Worm (Caenorhabditis elegans) whole organism, young adult: ENCODE measurements around the gene VZK822L.2.

Experiments
- B0261.1 ChIP-seq: sonication (generic microtip); optimal IDR thresholded peaks from 2 replicates; lab custom pipeline; 2016; ENCODE audit warnings: mild to moderate bottlenecking, missing genetic modification characterization, moderate library complexity, missing compliant biosample characterization
- C17E4.6 ChIP-seq: fragments of 200-800 bp; sonication (Bioruptor generic); IDR thresholded peaks from 2 replicates; pipeline ENCODE4 v1.3.6; 2022; ENCODE audit warnings: missing genetic modification reagents, missing genetic modification characterization, missing compliant biosample characterization
- F10E7.11 ChIP-seq: sonication (generic microtip); optimal IDR thresholded peaks from 2 replicates; lab custom pipeline; 2017; ENCODE audit warnings: mild to moderate bottlenecking, missing genetic modification characterization, moderate library complexity, missing compliant biosample characterization
- F37B4.10 ChIP-seq: fragments of 200-800 bp; sonication (Bioruptor generic); IDR thresholded peaks from 2 replicates; pipeline ENCODE4 v1.3.6; 2022; ENCODE audit warnings: missing genetic modification characterization, missing compliant biosample characterization
- F39B2.1 ChIP-seq: fragments of 200-800 bp; sonication (Bioruptor generic); IDR thresholded peaks from 2 replicates; pipeline ENCODE4 v1.3.6; 2022; ENCODE audit warnings: missing genetic modification reagents, missing genetic modification characterization, missing compliant biosample characterization
- F55B11.4 ChIP-seq: sonication (generic microtip); optimal IDR thresholded peaks from 2 replicates; lab custom pipeline; 2016; ENCODE audit warnings: missing compliant biosample characterization, missing genetic modification characterization, borderline replicate concordance; ENCODE audit not compliant: insufficient read depth
- F57A8.1 ChIP-seq: fragments of 200-800 bp; sonication (Bioruptor generic); optimal IDR thresholded peaks from 2 replicates; lab custom pipeline; 2018; ENCODE audit warnings: mild to moderate bottlenecking, missing genetic modification characterization, moderate library complexity, missing compliant biosample characterization
- Y67H2A.10 ChIP-seq: fragments of 200-800 bp; sonication (Bioruptor generic); conservative IDR thresholded peaks from 2 replicates; pipeline ENCODE4 v1.3.6; 2022; ENCODE audit warnings: missing genetic modification reagents, missing genetic modification characterization, missing compliant biosample characterization
- ZK185.1 ChIP-seq: sonication (generic microtip); optimal IDR thresholded peaks from 2 replicates; lab custom pipeline; 2016; ENCODE audit warnings: mild to moderate bottlenecking, missing genetic modification characterization, missing compliant biosample characterization; ENCODE audit not compliant: poor library complexity, severe bottlenecking
- aptf-3 ChIP-seq: fragments of 200-800 bp; sonication (Bioruptor generic); IDR thresholded peaks from 2 replicates; pipeline ENCODE4 v1.3.6; 2022; ENCODE audit warnings: missing genetic modification characterization, missing compliant biosample characterization
- atf-7 ChIP-seq: sonication (generic microtip); optimal IDR thresholded peaks from 2 replicates; lab custom pipeline; 2017; ENCODE audit warnings: mild to moderate bottlenecking, missing genetic modification characterization, missing compliant biosample characterization
- attf-3 ChIP-seq: fragments of 200-800 bp; sonication (Bioruptor generic); conservative IDR thresholded peaks from 2 replicates; pipeline ENCODE4 v1.3.6; 2022; ENCODE audit warnings: missing genetic modification reagents, missing genetic modification characterization, missing compliant biosample characterization
- attf-5 ChIP-seq: fragments of 200-800 bp; sonication (Bioruptor generic); optimal IDR thresholded peaks from 2 replicates; lab custom pipeline; 2018; ENCODE audit warnings: mild to moderate bottlenecking, missing genetic modification characterization, missing compliant biosample characterization
- attf-6 ChIP-seq: fragments of 200-800 bp; sonication (Bioruptor generic); IDR thresholded peaks from 2 replicates; pipeline ENCODE4 v1.3.6; 2022; ENCODE audit warnings: missing genetic modification reagents, missing genetic modification characterization, missing compliant biosample characterization
- fkh-3 ChIP-seq: sonication (generic microtip); optimal IDR thresholded peaks from 2 replicates; lab custom pipeline; 2016; ENCODE audit warnings: mild to moderate bottlenecking, missing genetic modification characterization, missing compliant biosample characterization
- gei-17 ChIP-seq: fragments of 200-800 bp; sonication (Bioruptor generic); optimal IDR thresholded peaks from 2 replicates; lab custom pipeline; 2018; ENCODE audit warnings: mild to moderate bottlenecking, missing genetic modification characterization, missing compliant biosample characterization
- hlh-26 ChIP-seq: fragments of 200-800 bp; sonication (Bioruptor generic); conservative IDR thresholded peaks from 2 replicates; pipeline ENCODE4 v1.3.6; 2022; ENCODE audit warnings: missing genetic modification reagents, missing genetic modification characterization, missing compliant biosample characterization
- lin-54 ChIP-seq: fragments of 200-800 bp; sonication (Bioruptor generic); optimal IDR thresholded peaks from 2 replicates; lab custom pipeline; 2018; ENCODE audit warnings: mild to moderate bottlenecking, missing genetic modification characterization, missing compliant biosample characterization
- mel-28 ChIP-seq: sonication (generic microtip); optimal IDR thresholded peaks from 2 replicates; lab custom pipeline; 2016; ENCODE audit warnings: borderline replicate concordance, mild to moderate bottlenecking, missing genetic modification characterization, missing compliant biosample characterization
- nhr-80 ChIP-seq: sonication (generic microtip); optimal IDR thresholded peaks from 2 replicates; lab custom pipeline; 2016; ENCODE audit warnings: missing genetic modification characterization, missing compliant biosample characterization
- pha-4 ChIP-seq: fragments of 150-350 bp; sonication (generic microtip); optimal IDR thresholded peaks from 2 replicates; lab custom pipeline; 2014; ENCODE audit warnings: missing biosample characterization, missing genetic modification reagents, missing genetic modification characterization
- rcor-1 ChIP-seq: fragments of 200-800 bp; sonication (Bioruptor generic); IDR thresholded peaks from 2 replicates; pipeline ENCODE4 v1.3.6; 2022; ENCODE audit warnings: missing genetic modification reagents, missing genetic modification characterization, missing compliant biosample characterization
- repo-1 ChIP-seq: sonication (generic microtip); optimal IDR thresholded peaks from 2 replicates; lab custom pipeline; 2017; ENCODE audit warnings: mild to moderate bottlenecking, missing genetic modification characterization, missing compliant biosample characterization
- rpc-1 ChIP-seq, 2 experiments: fragments of 150-350 bp in 1 of 2; sonication (generic microtip) in 1 of 2; optimal IDR thresholded peaks; 2 replicates each; lab custom pipeline; 2014 to 2018; ENCODE audit warnings: missing biosample characterization in 1 of 2, missing genetic modification characterization in 1 of 2, missing genetic modification reagents in 1 of 2, missing genotype in 1 of 2
- sdz-38 ChIP-seq: sonication (generic microtip); optimal IDR thresholded peaks from 2 replicates; lab custom pipeline; 2016; ENCODE audit warnings: missing genotype, missing genetic modification characterization, missing compliant biosample characterization
- sea-2 ChIP-seq: fragments of 200-800 bp; sonication (Bioruptor generic); IDR thresholded peaks from 2 replicates; pipeline ENCODE4 v1.3.6; 2022; ENCODE audit warnings: missing genetic modification characterization, missing compliant biosample characterization
- snpc-4 ChIP-seq, 5 experiments: fragments of 150-350 bp in 1 of 5; sonication (generic microtip) in 4 of 5; optimal IDR thresholded peaks; 2 replicates each; lab custom pipeline; 2014 to 2018; ENCODE audit warnings: missing genetic modification characterization in 5 of 5, missing biosample characterization in 3 of 5, antibody characterized with exemption in 2 of 5, mild to moderate bottlenecking in 2 of 5, missing compliant biosample characterization in 2 of 5, missing genotype in 2 of 5, moderate library complexity in 2 of 5, missing genetic modification reagents in 1 of 5
- somi-1 ChIP-seq: fragments of 200-800 bp; sonication (Bioruptor generic); optimal IDR thresholded peaks from 2 replicates; lab custom pipeline; 2018; ENCODE audit warnings: mild to moderate bottlenecking, missing genetic modification characterization, missing compliant biosample characterization
- sptf-2 ChIP-seq: fragments of 200-800 bp; sonication (Bioruptor generic); optimal IDR thresholded peaks from 2 replicates; lab custom pipeline; 2018; ENCODE audit warnings: mild to moderate bottlenecking, missing genetic modification characterization, missing compliant biosample characterization
- tbp1 ChIP-seq: fragments of 200-800 bp; sonication (Bioruptor generic); optimal IDR thresholded peaks from 2 replicates; lab custom pipeline; 2018; ENCODE audit warnings: mild to moderate bottlenecking, missing genetic modification characterization, missing compliant biosample characterization
- xnd-1 ChIP-seq: sonication (generic microtip); optimal IDR thresholded peaks from 2 replicates; lab custom pipeline; 2016; ENCODE audit warnings: missing genotype, missing genetic modification reagents, missing genetic modification characterization, missing compliant biosample characterization
- zfh-2 ChIP-seq: fragments of 200-800 bp; sonication (Bioruptor generic); conservative IDR thresholded peaks from 2 replicates; pipeline ENCODE4 v1.3.6; 2022; ENCODE audit warnings: missing genetic modification reagents, missing genetic modification characterization, missing compliant biosample characterization
- ztf-18 ChIP-seq: sonication (generic microtip); optimal IDR thresholded peaks from 2 replicates; lab custom pipeline; 2016; ENCODE audit warnings: missing genotype, mild to moderate bottlenecking, missing genetic modification characterization, missing compliant biosample characterization
- ztf-26 ChIP-seq: sonication (generic microtip); optimal IDR thresholded peaks from 2 replicates; lab custom pipeline; 2017; ENCODE audit warnings: missing genetic modification characterization, missing compliant biosample characterization
- ztf-6 ChIP-seq: fragments of 200-800 bp; sonication (Bioruptor generic); IDR thresholded peaks from 2 replicates; pipeline ENCODE4 v1.3.6; 2022; ENCODE audit warnings: missing genetic modification reagents, missing genetic modification characterization, missing compliant biosample characterization

VZK822L.2 gene

ce11 chrIV:11897710-11898109, 14.1 kb upstream of the VZK822L.2 start:
- TF ChIP-seq nhr-80 (tag; lab: Kevin White, UChicago) (peak; percentile 38), gei-17 (GFP tag; lab: Kevin White, UChicago) (no peak)

ce11 chrIV:11899358-11899757, 12.5 kb upstream of the VZK822L.2 start, which contains the start of gene nhr-43:
Gene nhr-43 (plus strand): TSS chrIV:11899590.
- TF ChIP-seq gei-17 (GFP tag; lab: Kevin White, UChicago) (no peak), C17E4.6 (GFP tag; lab: Robert Waterston, UW) (no peak), snpc-4 (GFP tag; optimal IDR thresholded peaks at IDR 0.05; lab: Kevin White, UChicago) (no peak), snpc-4 (tag; optimal IDR thresholded peaks at IDR 0.05; lab: Kevin White, UChicago) (no peak), F57A8.1 (GFP tag; lab: Kevin White, UChicago) (no peak), mel-28 (no peak), repo-1 (tag; lab: Kevin White, UChicago) (no peak), ztf-26 (tag; lab: Kevin White, UChicago) (peak; percentile 6), somi-1 (GFP tag; lab: Kevin White, UChicago) (peak; percentile 44), atf-7 (tag; lab: Kevin White, UChicago) (peak; percentile 29)

DNA sequence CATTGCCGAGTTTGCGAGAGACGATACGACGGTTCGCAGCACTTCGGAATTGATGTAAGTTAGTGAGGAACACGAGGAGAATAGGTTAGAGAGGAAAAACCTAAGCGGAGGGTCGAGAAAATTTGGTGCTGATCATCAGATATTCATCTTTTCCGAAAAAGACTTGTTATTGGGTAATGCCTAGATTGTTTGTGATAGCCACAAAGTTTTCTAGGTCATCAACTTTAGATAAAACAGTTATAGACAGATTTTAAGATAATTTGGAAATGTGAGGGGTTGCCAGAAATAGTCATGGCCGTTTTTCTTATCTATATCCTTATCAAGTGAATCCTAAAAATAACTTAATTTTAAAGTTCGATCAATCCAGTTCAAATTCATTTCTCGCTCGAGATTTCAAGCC, 11.4 kb upstream of the VZK822L.2 start:
- TF ChIP-seq ZK185.1 (tag; lab: Kevin White, UChicago) = no peak

DNA sequence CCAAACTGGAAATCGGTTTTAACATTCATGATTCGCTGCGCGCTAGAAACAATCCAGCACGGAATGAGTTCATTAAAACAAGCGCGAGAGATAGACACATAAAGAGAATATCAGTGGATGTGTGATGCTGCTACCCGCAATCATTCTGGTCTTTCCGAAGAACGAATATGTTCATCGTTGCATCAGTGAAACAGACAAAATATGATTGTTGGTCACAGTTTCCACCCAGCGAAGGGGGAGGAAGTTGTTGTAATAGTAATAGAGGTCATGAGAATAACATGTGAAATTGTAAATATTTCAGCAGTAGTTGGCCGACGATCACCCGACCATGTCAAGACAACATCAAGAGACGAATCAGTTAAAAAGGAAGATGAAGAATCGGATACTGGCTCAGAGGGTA, 10.6 kb upstream of the VZK822L.2 start:
- TF ChIP-seq hlh-26 (GFP tag; lab: Robert Waterston, UW) = no peak
- TF ChIP-seq ZK185.1 (tag; lab: Kevin White, UChicago) = no peak
- TF ChIP-seq attf-3 (GFP tag; lab: Robert Waterston, UW) = no peak
- TF ChIP-seq ztf-26 (tag; lab: Kevin White, UChicago) = peak; percentile 30

- no peak for TF ChIP-seq zfh-2 (GFP tag; lab: Robert Waterston, UW)
- no peak for TF ChIP-seq rcor-1
- TF ChIP-seq fkh-3 = no peak
- TF ChIP-seq sea-2 (GFP tag; lab: Robert Waterston, UW) = no peak
- TF ChIP-seq nhr-80 (tag; lab: Kevin White, UChicago) = peak; percentile 1
These were observed 9.0 kb upstream of the VZK822L.2 start for ce11 chrIV:11902832-11903231.

ce11 chrIV:11903676-11904075, 8.1 kb upstream of the VZK822L.2 start:
- no peak for TF ChIP-seq attf-6 (GFP tag; lab: Robert Waterston, UW)
- TF ChIP-seq tbp1 (GFP tag; lab: Kevin White, UChicago) = no peak
- no peak for TF ChIP-seq fkh-3
- no peak for TF ChIP-seq attf-5 (GFP tag; lab: Kevin White, UChicago)

- no peak for TF ChIP-seq aptf-3 (GFP tag; lab: Robert Waterston, UW)
- no peak for TF ChIP-seq F55B11.4 (tag; lab: Kevin White, UChicago)
- TF ChIP-seq sptf-2 (GFP tag; lab: Kevin White, UChicago) = no peak
- no peak for TF ChIP-seq nhr-80 (tag; lab: Kevin White, UChicago)
- TF ChIP-seq ztf-18 (tag; lab: Kevin White, UChicago) = no peak
- TF ChIP-seq C17E4.6 (GFP tag; lab: Robert Waterston, UW) = no peak
- TF ChIP-seq gei-17 (GFP tag; lab: Kevin White, UChicago) = no peak
- TF ChIP-seq F10E7.11 (tag; lab: Kevin White, UChicago) = no peak
- TF ChIP-seq B0261.1 = no peak
- no peak for TF ChIP-seq snpc-4 (GFP tag; optimal IDR thresholded peaks at IDR 0.05; lab: Kevin White, UChicago)
- no peak for TF ChIP-seq snpc-4 (tag; optimal IDR thresholded peaks at IDR 0.05; lab: Kevin White, UChicago)
- no peak for TF ChIP-seq rpc-1 (optimal IDR thresholded peaks at IDR 0.05; lab: Kevin White, UChicago)
- TF ChIP-seq rpc-1 (tag; optimal IDR thresholded peaks at IDR 0.05; lab: Kevin White, UChicago) = no peak
- no peak for TF ChIP-seq lin-54 (GFP tag; lab: Kevin White, UChicago)
- no peak for TF ChIP-seq F39B2.1
- no peak for TF ChIP-seq xnd-1 (tag; lab: Kevin White, UChicago)
- no peak for TF ChIP-seq ztf-6 (GFP tag; lab: Robert Waterston, UW)
- TF ChIP-seq Y67H2A.10 (GFP tag; lab: Robert Waterston, UW) = no peak
- TF ChIP-seq pha-4 = no peak
- no peak for TF ChIP-seq sdz-38
- no peak for TF ChIP-seq F37B4.10 (GFP tag; lab: Robert Waterston, UW)
These were observed 3.1 kb upstream of the VZK822L.2 start for ce11 chrIV:11908733-11909132.
